In the genomic region with DNA sequence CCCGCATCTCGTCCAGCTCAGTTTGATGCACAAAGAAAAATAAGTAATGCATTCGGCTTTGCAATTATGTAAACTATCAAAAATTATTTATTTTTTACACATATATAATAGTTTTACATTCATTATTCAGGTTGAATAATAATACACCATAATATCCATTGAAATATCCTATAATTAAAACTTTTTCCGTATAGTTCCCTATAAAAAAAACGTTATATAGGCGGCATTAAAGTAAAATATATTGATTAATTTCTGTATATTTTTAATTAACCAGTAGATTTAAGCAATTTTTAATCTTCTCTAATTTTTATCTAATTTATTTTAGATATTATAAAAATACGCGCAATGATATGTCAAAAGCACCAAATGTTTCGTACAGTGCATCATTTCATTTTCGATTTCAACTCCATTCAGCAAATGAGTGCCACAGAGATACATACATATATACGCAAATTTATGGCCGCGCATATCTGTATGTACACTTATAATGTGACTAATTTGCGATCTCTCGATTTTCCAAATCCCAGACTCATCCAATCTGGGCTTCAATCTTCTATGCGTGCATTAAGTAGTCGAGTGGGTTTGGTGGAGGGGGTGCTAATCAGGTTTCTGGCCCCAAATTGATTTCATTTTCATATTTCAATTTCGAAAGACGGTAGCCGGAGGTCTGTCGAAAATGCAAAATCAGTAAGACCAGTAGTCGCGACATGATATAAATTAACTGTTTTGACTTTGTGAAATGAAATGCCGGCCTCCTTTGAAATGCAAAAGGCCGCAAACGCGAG, we compare ENCODE assay signal across 4 fruit fly cellular contexts.
TF ChIP-seq lines count a peak whose summit lies in the region.

No protein-coding gene starts in this region.

- TF ChIP-seq CTCF in whole organism, embryonic (GFP tag; optimal IDR thresholded peaks at IDR 0.05; lab: Kevin White, UChicago) = no peak

TF ChIP-seq in whole organism, embryonic, 481 proteins besides CTCF, POLR2A, EP300 and RAD21 (continues in another document):
- TF ChIP-seq dmrt99B (tag; optimal IDR thresholded peaks at IDR 0.05; lab: Kevin White, UChicago) (peak; percentile 39), CG14050 (GFP tag; IDR thresholded peaks at IDR 0.05; lab: Robert Waterston, UW) (no peak), CG10979 (tag; optimal IDR thresholded peaks at IDR 0.05; lab: Kevin White, UChicago) (peak; percentile 35), CG14014 (GFP tag; IDR thresholded peaks at IDR 0.05; lab: Robert Waterston, UW) (no peak), ftz-f1 (GFP tag; optimal IDR thresholded peaks at IDR 0.05; lab: Kevin White, UChicago) (no peak), chinmo (GFP tag; IDR thresholded peaks at IDR 0.05; lab: Robert Waterston, UW; ENCODE audit: partially characterized antibody) (no peak), CG7271 (tag; optimal IDR thresholded peaks at IDR 0.05; lab: Kevin White, UChicago) (peak; percentile 22), CG9437 (GFP tag; optimal IDR thresholded peaks at IDR 0.05; lab: Kevin White, UChicago) (peak; percentile 15), CG6813 (GFP tag; optimal IDR thresholded peaks at IDR 0.05; lab: Kevin White, UChicago) (no peak), run (tag; optimal IDR thresholded peaks at IDR 0.05; lab: Kevin White, UChicago) (no peak), CG14710 (tag; optimal IDR thresholded peaks at IDR 0.05; lab: Kevin White, UChicago) (peak; percentile 48), unc-4 (GFP tag; IDR thresholded peaks at IDR 0.05; lab: Robert Waterston, UW; ENCODE audit: partially characterized antibody) (no peak), Bteb2 (GFP tag; optimal IDR thresholded peaks at IDR 0.05; lab: Kevin White, UChicago) (no peak), corto (GFP tag; optimal IDR thresholded peaks at IDR 0.05; lab: Kevin White, UChicago) (no peak), ci (GFP tag; IDR thresholded peaks at IDR 0.05; lab: Robert Waterston, UW) (no peak), Hsf (GFP tag; optimal IDR thresholded peaks at IDR 0.05; lab: Kevin White, UChicago) (no peak), wdn (GFP tag; IDR thresholded peaks at IDR 0.05; lab: Robert Waterston, UW) (no peak), vnd (GFP tag; IDR thresholded peaks at IDR 0.05; lab: Robert Waterston, UW; ENCODE audit: partially characterized antibody) (no peak), Dp (GFP tag; optimal IDR thresholded peaks at IDR 0.05; lab: Kevin White, UChicago) (no peak), grau (tag; optimal IDR thresholded peaks at IDR 0.05; lab: Kevin White, UChicago) (peak; percentile 39)

TF ChIP-seq in whole organism, prepupa, 60 proteins besides CTCF, POLR2A, EP300 and RAD21 (continues in another document):
- TF ChIP-seq CG15336 (GFP tag; IDR thresholded peaks at IDR 0.05; lab: Robert Waterston, UW) = peak; percentile 41
- TF ChIP-seq Eip75B (GFP tag; optimal IDR thresholded peaks at IDR 0.05; lab: Kevin White, UChicago) = no peak
- TF ChIP-seq OdsH (GFP tag; optimal IDR thresholded peaks at IDR 0.05; lab: Kevin White, UChicago) = peak; percentile 24
- no peak for TF ChIP-seq CG11762 (GFP tag; optimal IDR thresholded peaks at IDR 0.05; lab: Kevin White, UChicago; ENCODE audit: insufficient read depth)
- no peak for TF ChIP-seq CG9139 (GFP tag; optimal IDR thresholded peaks at IDR 0.05; lab: Kevin White, UChicago)
- no peak for TF ChIP-seq fkh (GFP tag; optimal IDR thresholded peaks at IDR 0.05; lab: Kevin White, UChicago)
- TF ChIP-seq CG8119 (GFP tag; IDR thresholded peaks at IDR 0.05; lab: Robert Waterston, UW) = no peak
- no peak for TF ChIP-seq cyc (GFP tag; optimal IDR thresholded peaks at IDR 0.05; lab: Kevin White, UChicago)
- TF ChIP-seq Sox102F (GFP tag; optimal IDR thresholded peaks at IDR 0.05; lab: Kevin White, UChicago) = no peak
- TF ChIP-seq CG32006 (GFP tag; optimal IDR thresholded peaks at IDR 0.05; lab: Kevin White, UChicago) = peak; percentile 51
- no peak for TF ChIP-seq CG6792 (GFP tag; optimal IDR thresholded peaks at IDR 0.05; lab: Kevin White, UChicago)
- TF ChIP-seq CG16779 (tag; optimal IDR thresholded peaks at IDR 0.05; lab: Kevin White, UChicago) = no peak
- TF ChIP-seq Eip93F (GFP tag; optimal IDR thresholded peaks at IDR 0.05; lab: Kevin White, UChicago) = no peak
- no peak for TF ChIP-seq Hr39 (GFP tag; optimal IDR thresholded peaks at IDR 0.05; lab: Kevin White, UChicago)
- no peak for TF ChIP-seq Blimp-1 (GFP tag; optimal IDR thresholded peaks at IDR 0.05; lab: Kevin White, UChicago)
- TF ChIP-seq Met (GFP tag; optimal IDR thresholded peaks at IDR 0.05; lab: Kevin White, UChicago) = no peak
- TF ChIP-seq achi (GFP tag; optimal IDR thresholded peaks at IDR 0.05; lab: Kevin White, UChicago) = peak; percentile 8
- TF ChIP-seq Sox14 (GFP tag; optimal IDR thresholded peaks at IDR 0.05; lab: Kevin White, UChicago) = no peak
- peak; percentile 28 for TF ChIP-seq CG3919 (GFP tag; optimal IDR thresholded peaks at IDR 0.05; lab: Kevin White, UChicago)
- TF ChIP-seq Hr38 (GFP tag; optimal IDR thresholded peaks at IDR 0.05; lab: Kevin White, UChicago) = no peak
- TF ChIP-seq Hr4 (GFP tag; optimal IDR thresholded peaks at IDR 0.05; lab: Kevin White, UChicago) = no peak
- no peak for TF ChIP-seq CG4318 (GFP tag; optimal IDR thresholded peaks at IDR 0.05; lab: Kevin White, UChicago)

TF ChIP-seq in whole organism, pupa, 21 proteins besides CTCF, POLR2A, EP300 and RAD21:
- TF ChIP-seq gl (tag; optimal IDR thresholded peaks at IDR 0.05; lab: Kevin White, UChicago) (no peak), Pif1A (GFP tag; optimal IDR thresholded peaks at IDR 0.05; lab: Kevin White, UChicago) (no peak), CG17806 (tag; optimal IDR thresholded peaks at IDR 0.05; lab: Kevin White, UChicago) (no peak), CG14655 (GFP tag; optimal IDR thresholded peaks at IDR 0.05; lab: Kevin White, UChicago) (peak; percentile 13), Snoo (tag; optimal IDR thresholded peaks at IDR 0.05; lab: Kevin White, UChicago) (no peak), CG10348 (GFP tag; IDR thresholded peaks at IDR 0.05; lab: Robert Waterston, UW) (no peak), rn (GFP tag; IDR thresholded peaks at IDR 0.05; lab: Robert Waterston, UW) (no peak), D1 (tag; optimal IDR thresholded peaks at IDR 0.05; lab: Kevin White, UChicago) (no peak), CG8159 (tag; optimal IDR thresholded peaks at IDR 0.05; lab: Kevin White, UChicago) (peak; percentile 36), Pif1B (GFP tag; optimal IDR thresholded peaks at IDR 0.05; lab: Kevin White, UChicago) (no peak), EcR (GFP tag; optimal IDR thresholded peaks at IDR 0.05; lab: Kevin White, UChicago) (no peak), CG9948 (tag; optimal IDR thresholded peaks at IDR 0.05; lab: Kevin White, UChicago) (peak; percentile 34), fd96Ca (GFP tag; IDR thresholded peaks at IDR 0.05; lab: Robert Waterston, UW) (no peak), CG13204 (GFP tag; optimal IDR thresholded peaks at IDR 0.05; lab: Kevin White, UChicago) (no peak), CG34367 (tag; optimal IDR thresholded peaks at IDR 0.05; lab: Kevin White, UChicago) (no peak), CG32121 (GFP tag; IDR thresholded peaks at IDR 0.05; lab: Robert Waterston, UW) (no peak), CG15710 (tag; optimal IDR thresholded peaks at IDR 0.05; lab: Kevin White, UChicago) (no peak)

TF ChIP-seq in whole organism, wandering third instar larva, 38 proteins besides CTCF, POLR2A, EP300 and RAD21:
- TF ChIP-seq tai (GFP tag; optimal IDR thresholded peaks at IDR 0.05; lab: Kevin White, UChicago) (no peak), Dfd (GFP tag; optimal IDR thresholded peaks at IDR 0.05; lab: Kevin White, UChicago) (peak; percentile 16), Sp1 (GFP tag; optimal IDR thresholded peaks at IDR 0.05; lab: Kevin White, UChicago) (peak; percentile 11), Jra (GFP tag; optimal IDR thresholded peaks at IDR 0.05; lab: Kevin White, UChicago) (no peak), HLH106 (tag; optimal IDR thresholded peaks at IDR 0.05; lab: Kevin White, UChicago) (peak; percentile 18)
